Fruit fly (Drosophila melanogaster): ENCODE results near the gene Hgsnat.
A peak's percentile ranks its signal among the peaks of the same experiment; 100 is the strongest.

Gene Hgsnat

dm6 chrX:4918228-4919022 lies at the start of gene Hgsnat, which contains the start of gene CG4041:
Gene Hgsnat (plus strand): TSS chrX:4918730.
Gene CG4041 (minus strand): TSS chrX:4918447.
- peak; percentile 5 for TF ChIP-seq noc (tag; optimal IDR thresholded peaks at IDR 0.05)

- no peak for TF ChIP-seq noc (tag; optimal IDR thresholded peaks at IDR 0.05)
Observed at dm6 chrX:4875370-4875769, 43.2 kb upstream of the Hgsnat start, which contains the start of gene boil. Gene boil (plus strand): TSS chrX:4875670.

DNA sequence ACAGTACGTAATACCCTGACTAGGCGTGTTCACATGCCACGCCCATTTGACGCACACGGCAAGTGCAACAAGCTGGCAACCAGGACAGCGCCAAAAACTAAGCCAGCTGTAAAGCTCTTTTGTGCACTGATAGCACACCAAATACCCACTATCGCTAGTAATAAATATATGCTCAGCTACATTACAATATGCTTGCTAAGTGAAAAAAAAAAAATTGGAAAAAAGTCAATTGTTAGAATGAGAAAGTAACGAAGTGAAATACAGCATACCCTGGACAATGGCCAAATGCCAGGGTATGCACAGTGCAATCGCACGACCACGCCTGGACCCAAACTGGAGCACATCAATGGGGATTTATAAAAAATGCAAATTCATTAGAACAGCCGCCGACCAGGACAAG lies 32.7 kb upstream of the Hgsnat start:
- no peak for TF ChIP-seq noc (tag; optimal IDR thresholded peaks at IDR 0.05)

dm6 chrX:4894596-4894995 lies 23.9 kb upstream of the Hgsnat start:
- TF ChIP-seq noc (tag; optimal IDR thresholded peaks at IDR 0.05) = no peak

- TF ChIP-seq noc (tag; optimal IDR thresholded peaks at IDR 0.05) = no peak
Observed at dm6 chrX:4896892-4897291, 21.6 kb upstream of the Hgsnat start.

- TF ChIP-seq noc (tag; optimal IDR thresholded peaks at IDR 0.05) = no peak
Observed at dm6 chrX:4906573-4906972, 12.0 kb upstream of the Hgsnat start, which contains the start of gene CG6927. Gene CG6927 (plus strand): TSS chrX:4906900.

DNA sequence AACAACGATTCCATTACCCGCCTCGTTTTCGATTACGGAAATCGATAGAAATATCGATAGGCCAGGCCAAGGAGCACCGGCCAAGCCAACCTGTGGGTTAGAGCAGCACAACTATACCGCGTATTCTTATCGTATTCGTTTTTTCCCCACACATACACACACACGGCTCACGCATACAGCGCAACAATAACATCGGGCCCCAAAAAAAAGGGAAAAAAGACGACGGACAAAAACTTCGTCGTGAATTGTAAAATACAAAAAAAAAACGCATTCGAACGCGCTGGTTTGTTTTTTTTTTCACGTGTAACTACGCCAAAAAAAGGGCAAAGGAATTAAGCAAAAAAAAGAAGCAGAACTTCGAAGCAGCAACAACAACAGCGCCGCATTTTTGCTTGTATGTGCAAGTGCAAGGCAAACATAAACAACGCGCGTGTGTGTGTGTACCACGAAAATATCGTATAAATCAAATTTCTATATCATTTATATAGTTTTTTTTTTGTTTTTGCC lies 9.6 kb upstream of the Hgsnat start, which contains the start of gene CG32772:
CG32772 (plus strand) TSS at position 177 of the 507 bp plus-strand sequence.
- peak; percentile 38 for TF ChIP-seq noc (tag; optimal IDR thresholded peaks at IDR 0.05)

dm6 chrX:4909938-4910778 lies 8.4 kb upstream of the Hgsnat start:
- TF ChIP-seq noc (tag; optimal IDR thresholded peaks at IDR 0.05) = peak; percentile 100

DNA sequence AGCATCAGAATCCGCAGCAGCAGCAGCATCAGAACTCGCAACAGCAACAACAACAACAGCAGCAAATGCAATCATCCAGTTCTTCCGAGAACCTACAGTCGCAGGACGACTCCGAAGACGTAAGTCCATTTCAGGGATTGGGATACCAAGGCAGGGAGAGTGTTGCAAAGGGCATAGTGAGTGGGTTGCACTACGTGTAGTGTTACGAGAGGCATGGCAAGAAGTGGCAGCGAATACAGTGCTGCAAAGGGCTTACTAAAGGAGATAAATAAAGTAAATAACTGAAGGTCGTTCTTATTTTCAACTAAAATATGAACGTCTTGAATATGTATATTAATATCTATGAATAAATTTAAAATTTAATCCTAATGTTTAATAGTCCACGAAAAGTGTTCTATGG lies 7.5 kb upstream of the Hgsnat start:
- TF ChIP-seq noc (tag; optimal IDR thresholded peaks at IDR 0.05) = no peak

DNA sequence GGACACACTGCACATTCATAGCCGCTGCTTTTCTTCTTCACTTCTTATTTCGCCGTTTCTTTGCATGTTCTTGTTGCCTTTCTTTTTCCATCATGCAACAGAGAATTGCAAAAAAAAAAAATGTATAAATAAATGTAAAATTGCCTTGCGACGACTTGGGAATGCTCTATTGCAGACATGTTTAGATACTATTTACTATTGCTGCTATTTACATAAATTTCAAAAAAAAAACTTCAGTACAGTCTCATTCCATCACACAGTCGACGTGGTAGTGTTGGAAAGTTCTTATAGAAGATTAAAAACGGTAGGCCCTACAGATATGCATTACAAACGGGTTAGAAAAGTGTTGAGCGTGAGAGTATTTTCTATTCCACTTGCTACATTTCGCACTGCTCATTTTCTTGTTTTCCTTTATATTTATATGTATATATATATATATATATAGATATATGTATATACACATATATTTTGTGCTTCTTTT lies 6.7 kb upstream of the Hgsnat start:
- no peak for TF ChIP-seq noc (tag; optimal IDR thresholded peaks at IDR 0.05)

- TF ChIP-seq noc (tag; optimal IDR thresholded peaks at IDR 0.05) = no peak
Observed at dm6 chrX:4912370-4912769, 6.2 kb upstream of the Hgsnat start.

DNA sequence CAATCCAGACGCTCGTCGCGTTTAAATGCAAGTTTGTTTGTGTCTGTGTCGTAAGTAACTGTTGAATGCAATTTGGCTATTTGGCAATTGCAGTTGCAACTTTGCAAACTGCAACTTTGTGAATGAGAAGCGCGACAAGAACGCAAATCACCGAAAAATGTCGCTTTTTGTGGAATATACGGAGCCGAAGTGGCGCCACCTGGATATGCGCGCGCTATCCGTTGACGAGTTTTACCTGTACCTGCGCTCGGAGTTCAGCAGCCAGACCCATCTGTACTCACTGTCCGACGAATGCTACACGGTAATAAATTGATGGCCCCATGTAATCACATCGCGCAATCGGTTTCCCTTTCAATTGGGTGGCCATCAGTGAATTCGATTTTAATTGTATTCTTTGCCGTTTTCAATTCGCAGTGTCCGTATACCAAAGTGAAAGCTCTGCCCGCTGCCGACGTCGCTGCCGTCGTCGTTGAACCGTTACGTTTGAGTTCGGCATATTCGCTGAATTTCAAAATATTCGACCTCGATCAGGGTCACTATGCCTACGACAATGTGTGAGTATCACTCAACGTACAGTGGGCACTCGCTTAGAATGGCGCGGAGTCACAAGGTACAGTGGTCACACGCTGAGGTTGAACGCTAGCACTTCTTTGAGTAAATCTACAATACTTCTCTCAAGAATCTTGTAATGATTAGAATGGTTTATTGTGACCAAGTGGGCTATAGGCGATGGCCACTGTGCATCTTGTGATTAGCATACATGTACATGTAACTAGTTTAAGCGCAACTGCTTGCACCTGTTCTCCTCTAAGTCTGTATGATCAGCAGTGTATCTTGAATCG lies 731 bp downstream of the Hgsnat start:
- peak; percentile 54 for TF ChIP-seq noc (tag; optimal IDR thresholded peaks at IDR 0.05)

DNA sequence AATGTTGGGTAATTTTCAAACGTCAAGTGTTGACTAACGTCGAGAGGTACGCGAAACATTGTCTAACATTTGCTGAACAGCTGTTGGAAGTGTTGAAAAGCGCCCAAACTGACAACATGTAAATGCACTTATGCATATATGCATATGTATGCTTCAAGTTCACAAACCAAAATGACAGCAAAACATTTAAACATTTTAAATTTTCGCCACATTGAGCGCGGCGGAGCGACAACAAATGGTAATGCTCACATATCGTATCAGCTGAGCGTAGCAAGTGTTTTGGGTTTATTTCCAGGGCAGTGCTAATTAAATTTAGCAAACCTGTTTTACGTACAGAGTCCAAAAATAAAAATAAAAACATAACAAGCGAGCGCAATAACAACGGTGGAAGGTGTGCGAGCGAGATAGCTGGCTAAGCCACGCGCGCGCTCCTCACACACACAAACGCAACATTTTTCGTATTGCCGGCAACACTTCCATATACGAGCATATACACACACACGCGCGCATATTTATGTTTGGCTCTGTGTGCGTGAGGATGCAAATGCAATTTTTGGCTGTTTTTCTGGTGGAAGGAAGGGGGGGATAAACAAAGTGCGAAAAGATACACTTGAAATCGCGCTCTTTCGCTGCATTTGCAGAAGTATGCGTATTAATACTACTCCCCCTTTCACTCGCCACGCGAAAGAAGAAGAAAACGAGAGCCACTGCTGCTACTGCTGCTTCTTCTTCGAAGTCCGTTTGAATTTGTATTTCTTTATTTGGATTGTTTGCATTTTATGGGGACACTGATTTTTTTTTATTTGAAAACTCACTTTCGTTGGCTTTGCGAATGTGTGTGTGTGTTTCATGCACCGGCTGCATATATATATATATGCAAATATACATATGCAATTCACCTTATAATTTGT lies 11.8 kb downstream of the Hgsnat start:
- TF ChIP-seq noc (tag; optimal IDR thresholded peaks at IDR 0.05) = peak; percentile 41

DNA sequence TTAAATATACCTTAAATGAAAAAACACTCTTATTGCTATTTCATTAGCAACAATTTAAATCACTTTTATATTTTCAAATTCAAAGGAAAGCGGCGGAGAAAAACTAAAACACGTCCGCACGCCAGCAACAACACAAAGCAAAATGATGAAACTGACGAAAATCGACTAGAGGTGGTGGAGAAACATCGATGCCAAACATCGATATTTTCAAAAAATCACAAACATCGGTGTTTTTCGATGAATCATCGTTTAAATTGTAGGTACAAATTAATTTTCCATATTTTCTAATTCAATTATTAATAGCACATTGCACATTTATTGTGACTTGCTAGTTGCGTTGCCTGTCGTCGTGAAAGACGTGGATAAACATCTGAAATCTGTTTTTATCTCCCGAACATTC lies 12.5 kb downstream of the Hgsnat start:
- no peak for TF ChIP-seq noc (tag; optimal IDR thresholded peaks at IDR 0.05)
